Worm (Caenorhabditis elegans) whole organism, early embryonic: ENCODE results near the gene tag-335.

Experiments used
- ama-1 ChIP-seq: fragments of 150-350 bp; optimal IDR thresholded peaks from 2 replicates; lab custom pipeline; 2014
- hmg-4 ChIP-seq: fragments of 200-800 bp; sonication (Bioruptor generic); optimal IDR thresholded peaks from 2 replicates; lab custom pipeline; 2018; ENCODE audit warnings: mild to moderate bottlenecking, missing genetic modification characterization, missing compliant biosample characterization
- sea-1 ChIP-seq: fragments of 200-800 bp; sonication (Bioruptor generic); conservative IDR thresholded peaks from 2 replicates; pipeline ENCODE4 v1.3.6; 2022; ENCODE audit warnings: missing genetic modification characterization, missing compliant biosample characterization

DNA sequence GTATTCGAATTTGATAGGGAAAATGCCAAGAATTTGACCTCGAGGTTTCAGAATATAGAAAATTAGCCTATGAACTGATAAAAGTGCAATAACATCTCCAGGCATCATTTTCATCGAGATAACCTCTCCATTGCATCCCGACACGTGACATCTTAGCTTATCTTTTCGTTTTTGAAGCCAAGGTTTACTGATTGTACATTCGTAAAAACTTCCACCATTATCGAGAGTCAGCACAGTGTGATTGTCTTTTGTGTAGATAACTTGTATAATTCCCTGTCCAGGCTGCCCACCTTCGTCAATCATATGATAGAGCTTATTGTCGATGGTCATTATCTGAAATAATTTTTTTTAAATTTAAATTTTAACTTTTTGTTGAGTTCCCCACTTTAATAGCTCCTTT is 4.0 kb downstream of the tag-335 start:
- TF ChIP-seq hmg-4 (GFP tag; lab: Kevin White, UChicago), result no peak
- no peak for TF ChIP-seq sea-1 (GFP tag; lab: Robert Waterston, UW)
- TF ChIP-seq ama-1 (lab: Kevin White, UChicago), result no peak
